In genomic region chrV:6098755-6099155, ce11 we compare ENCODE assay signal across 2 worm cellular contexts.
TF ChIP-seq lines count a peak whose summit lies in the region.

No protein-coding gene starts in this region.

TF ChIP-seq in whole organism, L2 larva, 48 proteins besides CTCF, POLR2A, EP300 and RAD21 (continued from another document):
- TF ChIP-seq elt-1 (tag; optimal IDR thresholded peaks at IDR 0.05; lab: Kevin White, UChicago), result no peak
- no peak for TF ChIP-seq dmd-4 (tag; optimal IDR thresholded peaks at IDR 0.05; lab: Kevin White, UChicago)
- no peak for TF ChIP-seq ztf-1 (GFP tag; conservative IDR thresholded peaks at IDR 0.05; lab: Robert Waterston, UW)
- TF ChIP-seq nhr-237 (tag; optimal IDR thresholded peaks at IDR 0.05; lab: Kevin White, UChicago), result no peak
- TF ChIP-seq unc-39 (tag; optimal IDR thresholded peaks at IDR 0.05; lab: Kevin White, UChicago), result no peak
- TF ChIP-seq unc-62 (GFP tag; optimal IDR thresholded peaks at IDR 0.05; lab: Kevin White, UChicago), result no peak
- no peak for TF ChIP-seq lin-39 (tag; optimal IDR thresholded peaks at IDR 0.05; lab: Kevin White, UChicago)
- no peak for TF ChIP-seq ceh-82 (tag; optimal IDR thresholded peaks at IDR 0.05; lab: Kevin White, UChicago)
- TF ChIP-seq mab-5 (tag; optimal IDR thresholded peaks at IDR 0.05; lab: Kevin White, UChicago), result no peak
- no peak for TF ChIP-seq alr-1 (tag; optimal IDR thresholded peaks at IDR 0.05; lab: Kevin White, UChicago)
- TF ChIP-seq lin-11 (tag; optimal IDR thresholded peaks at IDR 0.05; lab: Kevin White, UChicago), result no peak
- TF ChIP-seq nhr-21 (tag; optimal IDR thresholded peaks at IDR 0.05; lab: Kevin White, UChicago), result no peak
- no peak for TF ChIP-seq nhr-6 (tag; optimal IDR thresholded peaks at IDR 0.05; lab: Kevin White, UChicago)
- TF ChIP-seq mbf-1 (tag; optimal IDR thresholded peaks at IDR 0.05; lab: Kevin White, UChicago), result no peak
- TF ChIP-seq ceh-16 (tag; optimal IDR thresholded peaks at IDR 0.05; lab: Kevin White, UChicago), result no peak
- TF ChIP-seq blmp-1 (tag; optimal IDR thresholded peaks at IDR 0.05; lab: Kevin White, UChicago; ENCODE audit: insufficient read depth), result no peak
- no peak for TF ChIP-seq sma-3 (GFP tag; optimal IDR thresholded peaks at IDR 0.05; lab: Kevin White, UChicago)

TF ChIP-seq in whole organism, L4 larva, 104 proteins besides CTCF, POLR2A, EP300 and RAD21 (continued from another document):
- TF ChIP-seq nhr-102 (tag; optimal IDR thresholded peaks at IDR 0.05; lab: Kevin White, UChicago) (peak; percentile 55), snpc-1.2 (GFP tag; IDR thresholded peaks at IDR 0.05; lab: Robert Waterston, UW) (0 out of 2 replicates have a peak, but pooled peaks have one; percentile 10), unc-62 (GFP tag; optimal IDR thresholded peaks at IDR 0.05 in 1 of 2; lab: Kevin White, UChicago) (peak in 1 of 2 experiments; percentile 84), unc-62 (tag; optimal IDR thresholded peaks at IDR 0.05; lab: Kevin White, UChicago) (no peak), mep-1 (tag; optimal IDR thresholded peaks at IDR 0.05; lab: Kevin White, UChicago) (peak; percentile 66), daf-16 (GFP tag; optimal IDR thresholded peaks at IDR 0.05; lab: Kevin White, UChicago) (peak in 1 of 2 experiments; percentile 3), daf-16 (tag; optimal IDR thresholded peaks at IDR 0.05; lab: Kevin White, UChicago) (peak; percentile 61), fos-1 (tag; optimal IDR thresholded peaks at IDR 0.05; lab: Kevin White, UChicago) (peak; percentile 3), lin-13 (GFP tag; optimal IDR thresholded peaks at IDR 0.05; lab: Kevin White, UChicago) (peak; percentile 24)
TF ChIP-seq in whole organism, L4 larva: peak in this region for 23.
